Fruit fly (Drosophila melanogaster) whole organism, embryonic: ENCODE data around the gene Ppi1.

Source experiments
- BEAF-32 ChIP-seq: fragments of 200-800 bp; sonication (Bioruptor generic); optimal IDR thresholded peaks from 3 replicates; lab custom pipeline; 2017; ENCODE audit warnings: missing biosample characterization, missing genetic modification characterization, mild to moderate bottlenecking, moderate library complexity, missing genetic modification reagents
- CG10267 ChIP-seq: fragments of 200-800 bp; sonication (Bioruptor generic); optimal IDR thresholded peaks from 2 replicates; lab custom pipeline; 2018; ENCODE audit warnings: missing biosample characterization, mild to moderate bottlenecking, missing genetic modification characterization, moderate library complexity
- CG13894 ChIP-seq: fragments of 200-800 bp; sonication (Bioruptor generic); optimal IDR thresholded peaks from 3 replicates; lab custom pipeline; 2018; ENCODE audit warnings: missing biosample characterization, mild to moderate bottlenecking, missing genetic modification characterization, moderate library complexity
- CG14710 ChIP-seq: fragments of 200-800 bp; sonication (Bioruptor generic); optimal IDR thresholded peaks from 3 replicates; lab custom pipeline; 2019; ENCODE audit warnings: missing biosample characterization, mild to moderate bottlenecking, missing genetic modification characterization, moderate library complexity
- CG15011 ChIP-seq: fragments of 200-800 bp; sonication (Bioruptor generic); optimal IDR thresholded peaks from 3 replicates; lab custom pipeline; 2018; ENCODE audit warnings: missing biosample characterization, mild to moderate bottlenecking, missing genetic modification characterization
- CG1603 ChIP-seq: fragments of 200-800 bp; sonication (Bioruptor generic); optimal IDR thresholded peaks from 2 replicates; lab custom pipeline; 2019; ENCODE audit warnings: missing biosample characterization, mild to moderate bottlenecking, missing genetic modification characterization, moderate library complexity
- CG17186 ChIP-seq: fragments of 200-800 bp; sonication (Bioruptor generic); optimal IDR thresholded peaks from 3 replicates; lab custom pipeline; 2017; ENCODE audit warnings: missing biosample characterization, missing genetic modification reagents, missing genetic modification characterization
- CG1832 ChIP-seq: fragments of 200-800 bp; sonication (Bioruptor generic); optimal IDR thresholded peaks from 2 replicates; lab custom pipeline; 2017; ENCODE audit warnings: missing biosample characterization, mild to moderate bottlenecking, missing genetic modification characterization, inconsistent platforms
- CG2199 ChIP-seq: fragments of 200-800 bp; sonication (Bioruptor generic); IDR thresholded peaks from 3 replicates; pipeline ENCODE4 v1.3.6; 2022; ENCODE audit warnings: missing biosample characterization, missing genetic modification characterization
- CG32767 ChIP-seq: fragments of 200-800 bp; sonication (Bioruptor generic); IDR thresholded peaks from 2 replicates; pipeline ENCODE4 v1.3.6; 2022; ENCODE audit warnings: missing biosample characterization, missing genetic modification characterization
- CG3407 ChIP-seq: fragments of 200-800 bp; sonication (Bioruptor generic); optimal IDR thresholded peaks from 2 replicates; lab custom pipeline; 2018; ENCODE audit warnings: missing biosample characterization, mild to moderate bottlenecking, missing genetic modification characterization
- CG4328 ChIP-seq: fragments of 200-800 bp; sonication (Bioruptor generic); optimal IDR thresholded peaks from 3 replicates; lab custom pipeline; 2017; ENCODE audit warnings: missing biosample characterization, missing genetic modification reagents, missing genetic modification characterization
- CG6813 ChIP-seq: fragments of 200-800 bp; sonication (Bioruptor generic); optimal IDR thresholded peaks from 2 replicates; lab custom pipeline; 2017; ENCODE audit warnings: missing biosample characterization, missing genetic modification characterization, mild to moderate bottlenecking, moderate library complexity, missing genetic modification reagents
- CG7556 ChIP-seq: fragments of 200-800 bp; sonication (Bioruptor generic); optimal IDR thresholded peaks from 2 replicates; lab custom pipeline; 2017; ENCODE audit warnings: missing biosample characterization, mild to moderate bottlenecking, missing genetic modification characterization
- CG7928 ChIP-seq: fragments of 200-800 bp; sonication (Bioruptor generic); optimal IDR thresholded peaks from 2 replicates; lab custom pipeline; 2017; ENCODE audit warnings: missing biosample characterization, mild to moderate bottlenecking, missing genetic modification characterization
- CG8089 ChIP-seq: fragments of 200-800 bp; sonication (Bioruptor generic); optimal IDR thresholded peaks from 3 replicates; lab custom pipeline; 2016; ENCODE audit warnings: missing biosample characterization, missing genetic modification characterization
- CG8290 ChIP-seq, 3 experiments: fragments of 200-800 bp; sonication (Bioruptor generic); optimal IDR thresholded peaks; 2 replicates each; lab custom pipeline; 2016 to 2019; ENCODE audit warnings: missing biosample characterization in 3 of 3, missing genetic modification characterization in 3 of 3, mild to moderate bottlenecking in 2 of 3, moderate library complexity in 1 of 3
- CG8359 ChIP-seq: fragments of 200-800 bp; sonication (Bioruptor generic); optimal IDR thresholded peaks from 2 replicates; lab custom pipeline; 2017; ENCODE audit warnings: missing biosample characterization, mild to moderate bottlenecking, missing genetic modification characterization, borderline replicate concordance
- Chrac-16 ChIP-seq: fragments of 200-800 bp; sonication (Bioruptor generic); optimal IDR thresholded peaks from 3 replicates; lab custom pipeline; 2016; ENCODE audit warnings: missing biosample characterization, missing genetic modification characterization
- D19B ChIP-seq: fragments of 200-800 bp; sonication (Bioruptor generic); optimal IDR thresholded peaks from 2 replicates; lab custom pipeline; 2017; ENCODE audit warnings: missing biosample characterization, mild to moderate bottlenecking, missing genetic modification characterization
- Dbx ChIP-seq: fragments of 200-800 bp; sonication (Bioruptor generic); IDR thresholded peaks from 3 replicates; pipeline ENCODE4 v1.3.6; 2022; ENCODE audit warnings: missing biosample characterization, missing genetic modification characterization
- Deaf1 ChIP-seq: fragments of 200-800 bp; optimal IDR thresholded peaks from 3 replicates; lab custom pipeline; 2019; ENCODE audit warnings: missing biosample characterization, mild to moderate bottlenecking, missing genetic modification characterization, moderate library complexity
- Doc3 ChIP-seq: fragments of 200-800 bp; sonication (Bioruptor generic); IDR thresholded peaks from 3 replicates; pipeline ENCODE4 v1.3.6; 2022; ENCODE audit warnings: missing biosample characterization, missing genetic modification characterization; ENCODE audit not compliant: partially characterized antibody
- E2f1 ChIP-seq: fragments of 200-800 bp; sonication (Bioruptor generic); IDR thresholded peaks from 2 replicates; pipeline ENCODE4 v1.3.6; 2022; ENCODE audit warnings: missing biosample characterization, missing genetic modification characterization
- E2f2 ChIP-seq: fragments of 200-800 bp; sonication (Bioruptor generic); IDR thresholded peaks from 2 replicates; pipeline ENCODE4 v1.3.6; 2022; ENCODE audit warnings: missing biosample characterization, missing genetic modification characterization
- ERR ChIP-seq: fragments of 200-800 bp; sonication (Bioruptor generic); optimal IDR thresholded peaks from 2 replicates; lab custom pipeline; 2016; ENCODE audit warnings: missing biosample characterization, missing genetic modification characterization
- Fer3 ChIP-seq: fragments of 200-800 bp; sonication (Bioruptor generic); optimal IDR thresholded peaks from 2 replicates; lab custom pipeline; 2018; ENCODE audit warnings: missing biosample characterization, mild to moderate bottlenecking, missing genetic modification characterization, moderate library complexity
- HLH4C ChIP-seq: fragments of 200-800 bp; sonication (Bioruptor generic); IDR thresholded peaks from 3 replicates; pipeline ENCODE4 v1.3.6; 2022; ENCODE audit warnings: missing biosample characterization, missing genetic modification characterization; ENCODE audit not compliant: partially characterized antibody
- MESR4 ChIP-seq: fragments of 200-800 bp; sonication (Bioruptor generic); optimal IDR thresholded peaks from 2 replicates; lab custom pipeline; 2018; ENCODE audit warnings: missing biosample characterization, mild to moderate bottlenecking, missing genetic modification characterization, moderate library complexity
- Nf-YC ChIP-seq: fragments of 200-800 bp; optimal IDR thresholded peaks from 3 replicates; lab custom pipeline; 2019; ENCODE audit warnings: missing biosample characterization, mild to moderate bottlenecking, missing genetic modification characterization, moderate library complexity
- Rfx ChIP-seq: fragments of 200-800 bp; sonication (Bioruptor generic); IDR thresholded peaks from 2 replicates; pipeline ENCODE4 v1.3.6; 2022; ENCODE audit warnings: missing biosample characterization, missing genetic modification characterization
- bcd ChIP-seq: fragments of 200-800 bp; sonication (Bioruptor generic); optimal IDR thresholded peaks from 2 replicates; lab custom pipeline; 2017; ENCODE audit warnings: missing biosample characterization, mild to moderate bottlenecking, missing genetic modification characterization
- bowl ChIP-seq: fragments of 200-800 bp; sonication (Bioruptor generic); IDR thresholded peaks from 2 replicates; pipeline ENCODE4 v1.3.6; 2022; ENCODE audit warnings: missing biosample characterization, missing genetic modification characterization
- caup ChIP-seq: fragments of 200-800 bp; sonication (Bioruptor generic); optimal IDR thresholded peaks from 3 replicates; lab custom pipeline; 2017; ENCODE audit warnings: missing biosample characterization, mild to moderate bottlenecking, missing genetic modification characterization, moderate library complexity; ENCODE audit not compliant: severe bottlenecking
- chm ChIP-seq: fragments of 200-800 bp; sonication (Bioruptor generic); IDR thresholded peaks from 2 replicates; pipeline ENCODE4 v1.3.6; 2022; ENCODE audit warnings: missing biosample characterization, missing genetic modification characterization
- dmrt99B ChIP-seq: fragments of 200-800 bp; sonication (Bioruptor generic); optimal IDR thresholded peaks from 2 replicates; lab custom pipeline; 2018; ENCODE audit warnings: missing biosample characterization, mild to moderate bottlenecking, missing genetic modification characterization, moderate library complexity
- fd102C ChIP-seq: fragments of 200-800 bp; sonication (Bioruptor generic); optimal IDR thresholded peaks from 2 replicates; lab custom pipeline; 2018; ENCODE audit warnings: missing biosample characterization, mild to moderate bottlenecking, missing genetic modification characterization, moderate library complexity
- fd64A ChIP-seq: fragments of 200-800 bp; sonication (Bioruptor generic); optimal IDR thresholded peaks from 3 replicates; lab custom pipeline; 2018; ENCODE audit warnings: missing biosample characterization, mild to moderate bottlenecking, missing genetic modification characterization
- gsb-n ChIP-seq: fragments of 200-800 bp; sonication (Bioruptor generic); optimal IDR thresholded peaks from 3 replicates; lab custom pipeline; 2018; ENCODE audit warnings: missing biosample characterization, mild to moderate bottlenecking, missing genetic modification characterization
- hth ChIP-seq: fragments of >200 bp; optimal IDR thresholded peaks from 2 replicates; lab custom pipeline; 2017; ENCODE audit warnings: inconsistent platforms
- inv ChIP-seq: fragments of 200-800 bp; sonication (Bioruptor generic); IDR thresholded peaks from 2 replicates; pipeline ENCODE4 v1.3.6; 2022; ENCODE audit warnings: missing biosample characterization, missing genetic modification characterization; ENCODE audit not compliant: partially characterized antibody
- nau ChIP-seq: fragments of 200-800 bp; sonication (Bioruptor generic); optimal IDR thresholded peaks from 3 replicates; lab custom pipeline; 2017; ENCODE audit warnings: missing biosample characterization, mild to moderate bottlenecking, missing genetic modification characterization, missing genetic modification reagents
- odd ChIP-seq: fragments of 200-800 bp; sonication (Bioruptor generic); optimal IDR thresholded peaks from 2 replicates; lab custom pipeline; 2017; ENCODE audit warnings: missing biosample characterization, mild to moderate bottlenecking, missing genetic modification characterization
- so ChIP-seq: fragments of 200-800 bp; sonication (Bioruptor generic); IDR thresholded peaks from 3 replicates; pipeline ENCODE4 v1.3.6; 2022; ENCODE audit warnings: missing biosample characterization, missing genetic modification characterization
- sr ChIP-seq: fragments of 200-800 bp; sonication (Bioruptor generic); IDR thresholded peaks from 3 replicates; pipeline ENCODE4 v1.3.6; 2022; ENCODE audit warnings: missing biosample characterization, missing genetic modification characterization
- tio ChIP-seq: fragments of 200-800 bp; sonication (Bioruptor generic); optimal IDR thresholded peaks from 2 replicates; lab custom pipeline; 2017; ENCODE audit warnings: missing biosample characterization, missing genetic modification characterization, inconsistent platforms

Ppi1 gene

dm6 chr3R:30174160-30175002 is 45.5 kb upstream of the Ppi1 start, which contains the start of gene Mlc2 (continued):
- no peak for TF ChIP-seq D19B (GFP tag; lab: Kevin White, UChicago)
- no peak for TF ChIP-seq E2f1 (GFP tag; lab: Robert Waterston, UW)
- no peak for TF ChIP-seq CG7928 (GFP tag; lab: Kevin White, UChicago)
- no peak for TF ChIP-seq CG17186 (GFP tag; lab: Kevin White, UChicago)
- peak; percentile 52; the same call in 1 of the 3 replicates for TF ChIP-seq sr (GFP tag; lab: Robert Waterston, UW)
- no peak for TF ChIP-seq bowl
- no peak for TF ChIP-seq odd
- TF ChIP-seq CG6813: no peak
- TF ChIP-seq ERR (GFP tag; lab: Kevin White, UChicago): no peak
- peak; percentile 43 for TF ChIP-seq Nf-YC
- TF ChIP-seq MESR4: no peak
- no peak for TF ChIP-seq Chrac-16
- TF ChIP-seq CG1603 (tag; lab: Kevin White, UChicago): no peak
- TF ChIP-seq CG8359 (GFP tag; lab: Kevin White, UChicago): no peak
- no peak for TF ChIP-seq Fer3 (tag; lab: Kevin White, UChicago)
- TF ChIP-seq CG4328 (GFP tag; lab: Kevin White, UChicago): no peak
- no peak for TF ChIP-seq hth (lab: Kevin White, UChicago)
- TF ChIP-seq Dbx (GFP tag; lab: Robert Waterston, UW): no peak
- peak; percentile 95 for TF ChIP-seq Deaf1 (tag; lab: Kevin White, UChicago)
- no peak for TF ChIP-seq CG8290 (GFP tag; optimal IDR thresholded peaks at IDR 0.05; lab: Kevin White, UChicago)
- no peak for TF ChIP-seq CG8290 (tag; optimal IDR thresholded peaks at IDR 0.05; lab: Kevin White, UChicago)
- no peak for TF ChIP-seq Doc3 (GFP tag; lab: Robert Waterston, UW)
- no peak for TF ChIP-seq inv
- TF ChIP-seq CG1832 (GFP tag; lab: Kevin White, UChicago): no peak
- TF ChIP-seq CG32767: peak; percentile 37; the same call in 1 of the 2 replicates
- TF ChIP-seq HLH4C (GFP tag; lab: Robert Waterston, UW): no peak
- peak; percentile 38; the same call in 1 of the 2 replicates for TF ChIP-seq chm (GFP tag; lab: Robert Waterston, UW)
- no peak for TF ChIP-seq fd64A
- TF ChIP-seq BEAF-32: no peak

dm6 chr3R:30170671-30171667 is 42.0 kb upstream of the Ppi1 start, which contains the start of gene Rsod:
Gene Rsod (minus strand): TSS chr3R:30171207.
- TF ChIP-seq gsb-n (tag; lab: Kevin White, UChicago): peak; percentile 57
- TF ChIP-seq CG7556 (GFP tag; lab: Kevin White, UChicago): peak; percentile 15
- TF ChIP-seq nau (GFP tag; lab: Kevin White, UChicago): no peak
- TF ChIP-seq CG13894 (tag; lab: Kevin White, UChicago): no peak
- peak; percentile 40; the same call in 1 of the 2 replicates for TF ChIP-seq E2f2 (GFP tag; lab: Robert Waterston, UW)
- no peak for TF ChIP-seq caup
- peak; percentile 50 for TF ChIP-seq CG10267 (tag; lab: Kevin White, UChicago)
- TF ChIP-seq CG32767: peak; percentile 38; the same call in 1 of the 2 replicates
- TF ChIP-seq dmrt99B (tag; lab: Kevin White, UChicago): peak; percentile 73
- TF ChIP-seq so (GFP tag; lab: Robert Waterston, UW): peak; percentile 84; the same call in 2 of the 3 replicates
- peak; percentile 36 for TF ChIP-seq bcd (GFP tag; lab: Kevin White, UChicago)
- TF ChIP-seq Rfx: peak; percentile 62
- TF ChIP-seq CG14710: peak; percentile 40
- peak; percentile 51 for TF ChIP-seq CG3407 (GFP tag; lab: Kevin White, UChicago)
- TF ChIP-seq tio: peak; percentile 15
- no peak for TF ChIP-seq CG8089
- TF ChIP-seq CG2199 (GFP tag; lab: Robert Waterston, UW): no peak
- TF ChIP-seq CG15011 (GFP tag; lab: Kevin White, UChicago): no peak
- TF ChIP-seq fd102C (GFP tag; lab: Kevin White, UChicago): no peak
